Worm (Caenorhabditis elegans) whole organism, L4 larva: ENCODE results near the gene fut-1.

ENCODE experiments used
- D1046.2 ChIP-seq: fragments of 200-800 bp; sonication (Bioruptor generic); IDR thresholded peaks from 2 replicates; pipeline ENCODE4 v1.3.6; 2022; ENCODE audit warnings: missing genetic modification characterization, missing compliant biosample characterization
- F10B5.3 ChIP-seq: sonication (generic microtip); optimal IDR thresholded peaks from 2 replicates; lab custom pipeline; 2016; ENCODE audit warnings: mild to moderate bottlenecking, missing genetic modification characterization, missing compliant biosample characterization
- F26F4.8 ChIP-seq: fragments of 200-800 bp; sonication (Bioruptor generic); conservative IDR thresholded peaks from 2 replicates; pipeline ENCODE4 v1.3.6; 2022; ENCODE audit warnings: missing genetic modification characterization, missing compliant biosample characterization
- F37D6.2 ChIP-seq: sonication (generic microtip); optimal IDR thresholded peaks from 2 replicates; lab custom pipeline; 2016; ENCODE audit warnings: mild to moderate bottlenecking, missing genetic modification characterization, missing compliant biosample characterization
- R02D3.7 ChIP-seq: fragments of 150-350 bp; sonication (generic microtip); optimal IDR thresholded peaks from 3 replicates; lab custom pipeline; 2014; ENCODE audit warnings: missing biosample characterization, missing genetic modification characterization
- T20F7.1 ChIP-seq: fragments of 200-800 bp; sonication (Bioruptor generic); optimal IDR thresholded peaks from 2 replicates; lab custom pipeline; 2018; ENCODE audit warnings: mild to moderate bottlenecking, missing genetic modification characterization, missing compliant biosample characterization
- T26A8.4 ChIP-seq: fragments of 200-800 bp; sonication (Bioruptor generic); IDR thresholded peaks from 2 replicates; pipeline ENCODE4 v1.3.6; 2022; ENCODE audit warnings: missing genetic modification characterization, missing compliant biosample characterization
- Y105C5A.15 ChIP-seq: fragments of 200-800 bp; sonication (Bioruptor generic); IDR thresholded peaks from 2 replicates; pipeline ENCODE4 v1.3.6; 2022; ENCODE audit warnings: missing genetic modification characterization, missing compliant biosample characterization
- Y5F2A.4 ChIP-seq: fragments of 200-800 bp; sonication (Bioruptor generic); optimal IDR thresholded peaks from 2 replicates; lab custom pipeline; 2018; ENCODE audit warnings: mild to moderate bottlenecking, missing genetic modification characterization, missing compliant biosample characterization
- aha-1 ChIP-seq: fragments of 150-350 bp; peaks from one replicate; lab custom pipeline; 2014; ENCODE audit warnings: missing biosample characterization, missing genetic modification characterization
- ceh-20 ChIP-seq: fragments of 200-800 bp; sonication (Bioruptor generic); IDR thresholded peaks from 2 replicates; pipeline ENCODE4 v1.3.6; 2022; ENCODE audit warnings: missing genetic modification reagents, missing genetic modification characterization, missing compliant biosample characterization
- ceh-28 ChIP-seq: fragments of 150-350 bp; optimal IDR thresholded peaks from 2 replicates; lab custom pipeline; 2014; ENCODE audit warnings: missing biosample characterization, missing genetic modification reagents, missing genetic modification characterization
- ceh-32 ChIP-seq: sonication (generic microtip); optimal IDR thresholded peaks from 2 replicates; lab custom pipeline; 2016; ENCODE audit warnings: mild to moderate bottlenecking, missing genetic modification characterization, missing compliant biosample characterization; ENCODE audit not compliant: poor library complexity
- ces-1 ChIP-seq: fragments of 150-350 bp; sonication (generic microtip); optimal IDR thresholded peaks from 4 replicates; lab custom pipeline; 2014; ENCODE audit warnings: missing biosample characterization, missing genetic modification reagents, missing genetic modification characterization
- daf-16 ChIP-seq, 3 experiments: sonication (generic microtip); optimal IDR thresholded peaks; 2 replicates each; lab custom pipeline; 2016 to 2017; ENCODE audit warnings: missing genetic modification characterization in 3 of 3, missing genetic modification reagents in 3 of 3, mild to moderate bottlenecking in 2 of 3, missing compliant biosample characterization in 2 of 3, missing biosample characterization in 1 of 3, moderate library complexity in 1 of 3
- daf-8 ChIP-seq: fragments of 200-800 bp; sonication (Bioruptor generic); IDR thresholded peaks from 2 replicates; pipeline ENCODE4 v1.3.6; 2022; ENCODE audit warnings: missing genetic modification characterization, missing compliant biosample characterization
- dmd-6 ChIP-seq: fragments of 200-800 bp; sonication (Bioruptor generic); IDR thresholded peaks from 2 replicates; pipeline ENCODE4 v1.3.6; 2022; ENCODE audit warnings: missing genetic modification reagents, missing genetic modification characterization, missing compliant biosample characterization
- dmd-8 ChIP-seq: fragments of 200-800 bp; sonication (Bioruptor generic); IDR thresholded peaks from 2 replicates; pipeline ENCODE4 v1.3.6; 2022; ENCODE audit warnings: missing genetic modification characterization, missing compliant biosample characterization
- dpl-1 ChIP-seq: fragments of 150-350 bp; optimal IDR thresholded peaks from 2 replicates; lab custom pipeline; 2014; ENCODE audit warnings: missing biosample characterization, missing genetic modification reagents, missing genetic modification characterization
- duxl-1 ChIP-seq: sonication (generic microtip); optimal IDR thresholded peaks from 2 replicates; lab custom pipeline; 2016; ENCODE audit warnings: mild to moderate bottlenecking, missing genetic modification characterization, moderate library complexity, missing compliant biosample characterization; ENCODE audit not compliant: poor library complexity
- dve-1 ChIP-seq: sonication (generic microtip); optimal IDR thresholded peaks from 2 replicates; lab custom pipeline; 2017; ENCODE audit warnings: antibody characterized with exemption, mild to moderate bottlenecking, missing genetic modification characterization, missing compliant biosample characterization; ENCODE audit not compliant: insufficient read depth
- egl-43 ChIP-seq: fragments of 200-800 bp; sonication (Bioruptor generic); IDR thresholded peaks from 2 replicates; pipeline ENCODE4 v1.3.6; 2022; ENCODE audit warnings: missing genetic modification reagents, missing genetic modification characterization, missing compliant biosample characterization
- hif-1 ChIP-seq, 2 experiments: sonication (generic microtip); optimal IDR thresholded peaks; 2 replicates each; lab custom pipeline; 2016 to 2017; ENCODE audit warnings: missing compliant biosample characterization in 2 of 2, missing genetic modification characterization in 2 of 2, missing genetic modification reagents in 2 of 2, missing genotype in 2 of 2, mild to moderate bottlenecking in 1 of 2
- hlh-11 ChIP-seq: fragments of 200-800 bp; sonication (Bioruptor generic); optimal IDR thresholded peaks from 2 replicates; lab custom pipeline; 2018; ENCODE audit warnings: mild to moderate bottlenecking, missing genetic modification characterization, missing compliant biosample characterization
- hmg-1.1 ChIP-seq: fragments of 200-800 bp; sonication (Bioruptor generic); IDR thresholded peaks from 2 replicates; pipeline ENCODE4 v1.3.6; 2022; ENCODE audit warnings: missing genetic modification reagents, missing genetic modification characterization, missing compliant biosample characterization
- jun-1 ChIP-seq: fragments of 150-350 bp; optimal IDR thresholded peaks from 2 replicates; lab custom pipeline; 2014; ENCODE audit warnings: missing biosample characterization, missing genetic modification reagents, missing genetic modification characterization
- lin-1 ChIP-seq: fragments of 200-800 bp; sonication (Bioruptor generic); IDR thresholded peaks from 2 replicates; pipeline ENCODE4 v1.3.6; 2022; ENCODE audit warnings: missing genetic modification reagents, missing genetic modification characterization, missing compliant biosample characterization
- lin-15B ChIP-seq: fragments of 150-350 bp; sonication (generic microtip); optimal IDR thresholded peaks from 3 replicates; lab custom pipeline; 2014; ENCODE audit warnings: missing biosample characterization, missing genetic modification characterization
- lin-29 ChIP-seq: fragments of 200-800 bp; sonication (Bioruptor generic); IDR thresholded peaks from 2 replicates; pipeline ENCODE4 v1.3.6; 2022; ENCODE audit warnings: missing genetic modification reagents, missing genetic modification characterization, missing compliant biosample characterization
- lsy-2 ChIP-seq, 2 experiments: fragments of 150-350 bp in 1 of 2; sonication (generic microtip) in 1 of 2; optimal IDR thresholded peaks; 2 replicates each; lab custom pipeline; 2014 to 2017; ENCODE audit warnings: missing biosample characterization in 2 of 2, missing genetic modification characterization in 2 of 2
- madf-5 ChIP-seq, 2 experiments: fragments of 200-800 bp; sonication (Bioruptor generic); IDR thresholded peaks; 2 replicates each; pipeline ENCODE4 v1.3.6; 2022; ENCODE audit warnings: missing compliant biosample characterization in 2 of 2, missing genetic modification characterization in 2 of 2
- mdt-29 ChIP-seq: fragments of 200-800 bp; sonication (Bioruptor generic); IDR thresholded peaks from 2 replicates; pipeline ENCODE4 v1.3.6; 2022; ENCODE audit warnings: missing genetic modification reagents, missing genetic modification characterization, missing compliant biosample characterization
- mes-2 ChIP-seq: sonication (generic microtip); optimal IDR thresholded peaks from 2 replicates; lab custom pipeline; 2016; ENCODE audit warnings: missing genotype, mild to moderate bottlenecking, missing genetic modification characterization, missing compliant biosample characterization; ENCODE audit not compliant: poor library complexity, severe bottlenecking
- mxl-2 ChIP-seq: fragments of 200-800 bp; sonication (Bioruptor generic); conservative IDR thresholded peaks from 2 replicates; pipeline ENCODE4 v1.3.6; 2022; ENCODE audit warnings: missing genetic modification reagents, missing genetic modification characterization, missing compliant biosample characterization
- nhr-102 ChIP-seq: sonication (generic microtip); optimal IDR thresholded peaks from 2 replicates; lab custom pipeline; 2016; ENCODE audit warnings: mild to moderate bottlenecking, missing genetic modification characterization, moderate library complexity, missing compliant biosample characterization
- nhr-111 ChIP-seq: fragments of 200-800 bp; sonication (Bioruptor generic); optimal IDR thresholded peaks from 2 replicates; lab custom pipeline; 2018; ENCODE audit warnings: mild to moderate bottlenecking, missing genetic modification characterization, missing compliant biosample characterization
- nhr-237 ChIP-seq: sonication (generic microtip); optimal IDR thresholded peaks from 2 replicates; lab custom pipeline; 2017; ENCODE audit warnings: missing biosample characterization, missing genetic modification characterization
- nhr-25 ChIP-seq: sonication (generic microtip); optimal IDR thresholded peaks from 2 replicates; lab custom pipeline; 2017; ENCODE audit warnings: missing genetic modification characterization, mild to moderate bottlenecking, missing compliant biosample characterization, antibody characterized with exemption, moderate library complexity, borderline replicate concordance; ENCODE audit not compliant: insufficient read depth
- nhr-42 ChIP-seq: fragments of 200-800 bp; sonication (Bioruptor generic); IDR thresholded peaks from 2 replicates; pipeline ENCODE4 v1.3.6; 2022; ENCODE audit warnings: missing genetic modification characterization, missing compliant biosample characterization
- nhr-48 ChIP-seq: sonication (generic microtip); optimal IDR thresholded peaks from 2 replicates; lab custom pipeline; 2016; ENCODE audit warnings: mild to moderate bottlenecking, missing genetic modification characterization, missing compliant biosample characterization
- nhr-76 ChIP-seq: fragments of 150-350 bp; optimal IDR thresholded peaks from 2 replicates; lab custom pipeline; 2014; ENCODE audit warnings: missing biosample characterization, missing genetic modification characterization
- nhr-77 ChIP-seq: fragments of 150-350 bp; optimal IDR thresholded peaks from 2 replicates; lab custom pipeline; 2014; ENCODE audit warnings: missing biosample characterization, missing genetic modification characterization
- pha-4 ChIP-seq, 2 experiments: fragments of 150-350 bp in 1 of 2; fragments of 200-800 bp in 1 of 2; sonication (Bioruptor generic) in 1 of 2; IDR thresholded peaks in 1 of 2; optimal IDR thresholded peaks in 1 of 2; 2 replicates each; pipeline versions ENCODE4 v1.3.6 to Lab custom; 2014 to 2022; ENCODE audit warnings: missing genetic modification characterization in 2 of 2, missing genetic modification reagents in 2 of 2, missing biosample characterization in 1 of 2, missing compliant biosample characterization in 1 of 2
- pqm-1 ChIP-seq: sonication (generic microtip); optimal IDR thresholded peaks from 2 replicates; lab custom pipeline; 2017; ENCODE audit warnings: missing biosample characterization, missing genetic modification characterization
- set-16 ChIP-seq: fragments of 200-800 bp; sonication (Bioruptor generic); IDR thresholded peaks from 2 replicates; pipeline ENCODE4 v1.3.6; 2022; ENCODE audit warnings: missing genetic modification reagents, missing genetic modification characterization, missing compliant biosample characterization
- unc-130 ChIP-seq: sonication (generic microtip); optimal IDR thresholded peaks from 2 replicates; lab custom pipeline; 2016; ENCODE audit warnings: missing genetic modification reagents, missing genetic modification characterization, missing compliant biosample characterization
- vab-7 ChIP-seq: fragments of 200-800 bp; sonication (Bioruptor generic); IDR thresholded peaks from 2 replicates; pipeline ENCODE4 v1.3.6; 2022; ENCODE audit warnings: missing genetic modification reagents, missing genetic modification characterization, missing compliant biosample characterization
- zag-1 ChIP-seq: fragments of 150-350 bp; optimal IDR thresholded peaks from 2 replicates; lab custom pipeline; 2014; ENCODE audit warnings: missing biosample characterization, missing genetic modification characterization
- zfp-2 ChIP-seq: sonication (generic microtip); optimal IDR thresholded peaks from 2 replicates; lab custom pipeline; 2016; ENCODE audit warnings: mild to moderate bottlenecking, missing genetic modification characterization, missing compliant biosample characterization
- ztf-11 ChIP-seq: fragments of 150-350 bp; optimal IDR thresholded peaks from 2 replicates; lab custom pipeline; 2014; ENCODE audit warnings: missing biosample characterization, missing genetic modification characterization

The fut-1 gene

ce11 chrII:8747939-8748352 lies 11.4 kb downstream of the fut-1 start:
- TF ChIP-seq lin-29 (GFP tag; lab: Robert Waterston, UW) (no peak), egl-43 (0 out of 2 replicates have a peak, but pooled peaks have one; percentile 71), nhr-237 (tag; lab: Kevin White, UChicago) (no peak), set-16 (GFP tag; lab: Robert Waterston, UW) (peak; percentile 49), F10B5.3 (tag; lab: Kevin White, UChicago) (no peak), R02D3.7 (tag; lab: Kevin White, UChicago) (no peak), lin-1 (GFP tag; lab: Robert Waterston, UW) (no peak), T20F7.1 (GFP tag; lab: Kevin White, UChicago) (no peak), mxl-2 (GFP tag; lab: Robert Waterston, UW) (no peak), ces-1 (GFP tag; lab: Kevin White, UChicago) (no peak), F26F4.8 (no peak), vab-7 (no peak), ceh-32 (tag; lab: Kevin White, UChicago) (no peak), hif-1 (tag; optimal IDR thresholded peaks at IDR 0.05; lab: Kevin White, UChicago) (peak in 1 of 2 experiments; percentile 33), daf-8 (no peak), unc-130 (GFP tag; lab: Kevin White, UChicago) (no peak), zag-1 (tag; lab: Kevin White, UChicago) (no peak), Y105C5A.15 (no peak), nhr-48 (tag; lab: Kevin White, UChicago) (no peak), nhr-42 (GFP tag; lab: Robert Waterston, UW) (no peak), mes-2 (tag; lab: Kevin White, UChicago) (no peak), nhr-76 (tag; lab: Kevin White, UChicago) (no peak), D1046.2 (GFP tag; lab: Robert Waterston, UW) (no peak), daf-16 (GFP tag; optimal IDR thresholded peaks at IDR 0.05; lab: Kevin White, UChicago) (peak in 1 of 2 experiments; percentile 82), daf-16 (tag; optimal IDR thresholded peaks at IDR 0.05; lab: Kevin White, UChicago) (peak; percentile 98), nhr-111 (no peak), ztf-11 (no peak), nhr-25 (tag; lab: Kevin White, UChicago) (no peak), pha-4 (GFP tag; IDR thresholded peaks at IDR 0.05; lab: Robert Waterston, UW) (no peak), pha-4 (tag; optimal IDR thresholded peaks at IDR 0.05; lab: Kevin White, UChicago) (no peak), jun-1 (tag; lab: Kevin White, UChicago) (no peak), dmd-8 (no peak), hmg-1.1 (GFP tag; lab: Robert Waterston, UW) (no peak), dmd-6 (GFP tag; lab: Robert Waterston, UW) (no peak), lsy-2 (tag; optimal IDR thresholded peaks at IDR 0.05; lab: Kevin White, UChicago) (no peak), lin-15B (tag; lab: Kevin White, UChicago) (no peak), dpl-1 (no peak), F37D6.2 (tag; lab: Kevin White, UChicago) (no peak), aha-1 (tag; lab: Kevin White, UChicago) (no peak), ceh-20 (no peak), duxl-1 (tag; lab: Kevin White, UChicago) (no peak), T26A8.4 (GFP tag; lab: Robert Waterston, UW) (peak; percentile 14; the same call in 1 of the 2 replicates), ceh-28 (tag; lab: Kevin White, UChicago) (no peak), dve-1 (tag; lab: Kevin White, UChicago) (peak; percentile 52), mdt-29 (GFP tag; lab: Robert Waterston, UW) (no peak), nhr-77 (tag; lab: Kevin White, UChicago) (no peak), pqm-1 (no peak), nhr-102 (tag; lab: Kevin White, UChicago) (no peak), Y5F2A.4 (no peak), madf-5 (GFP tag; IDR thresholded peaks at IDR 0.05; lab: Robert Waterston, UW) (no peak), zfp-2 (no peak), hlh-11 (tag; lab: Kevin White, UChicago) (peak; percentile 33)
